Worm (Caenorhabditis elegans) whole organism, L3 larva: ENCODE data around the gene ptp-5.2.

Experiments used
- R02D3.7 ChIP-seq: fragments of 150-350 bp; optimal IDR thresholded peaks from 2 replicates; lab custom pipeline; 2014; ENCODE audit warnings: missing biosample characterization, missing genetic modification characterization
- ZK546.5 ChIP-seq: sonication (generic microtip); optimal IDR thresholded peaks from 2 replicates; lab custom pipeline; 2017; ENCODE audit warnings: missing biosample characterization, missing genetic modification characterization
- aly-2 ChIP-seq: fragments of 150-350 bp; optimal IDR thresholded peaks from 2 replicates; lab custom pipeline; 2014; ENCODE audit warnings: missing biosample characterization, missing genetic modification characterization
- ama-1 ChIP-seq: fragments of 150-350 bp; optimal IDR thresholded peaks from 2 replicates; lab custom pipeline; 2018
- ceh-16 ChIP-seq: sonication (generic microtip); optimal IDR thresholded peaks from 2 replicates; lab custom pipeline; 2017; ENCODE audit warnings: missing biosample characterization, missing genetic modification characterization
- ceh-28 ChIP-seq: fragments of 150-350 bp; optimal IDR thresholded peaks from 2 replicates; lab custom pipeline; 2014; ENCODE audit warnings: missing biosample characterization, missing genetic modification reagents, missing genetic modification characterization
- ceh-82 ChIP-seq: fragments of 150-350 bp; optimal IDR thresholded peaks from 2 replicates; lab custom pipeline; 2014; ENCODE audit warnings: missing biosample characterization, missing genetic modification characterization
- egl-27 ChIP-seq: sonication (generic microtip); optimal IDR thresholded peaks from 4 replicates; lab custom pipeline; 2017; ENCODE audit warnings: missing biosample characterization, missing genetic modification reagents, missing genetic modification characterization
- egl-5 ChIP-seq: fragments of 150-350 bp; optimal IDR thresholded peaks from 2 replicates; lab custom pipeline; 2017; ENCODE audit warnings: missing biosample characterization, missing genetic modification reagents, missing genetic modification characterization, inconsistent platforms
- elt-1 ChIP-seq: fragments of 150-350 bp; optimal IDR thresholded peaks from 2 replicates; lab custom pipeline; 2014; ENCODE audit warnings: missing biosample characterization, missing genetic modification characterization
- elt-2 ChIP-seq: sonication (generic microtip); optimal IDR thresholded peaks from 2 replicates; lab custom pipeline; 2016; ENCODE audit warnings: missing genetic modification reagents, mild to moderate bottlenecking, missing genetic modification characterization, missing compliant biosample characterization
- elt-3 ChIP-seq, 3 experiments: fragments of 150-350 bp in 1 of 3; sonication (generic microtip) in 2 of 3; optimal IDR thresholded peaks; 2 replicates in 2 of 3; 4 replicates in 1 of 3; lab custom pipeline; 2014 to 2017; ENCODE audit warnings: missing biosample characterization in 3 of 3, missing genetic modification characterization in 3 of 3
- eor-1 ChIP-seq, 2 experiments: fragments of 150-350 bp; optimal IDR thresholded peaks; 2 replicates each; lab custom pipeline; 2014 to 2018; ENCODE audit warnings: missing biosample characterization in 2 of 2, missing genetic modification characterization in 2 of 2
- fkh-10 ChIP-seq: sonication (generic microtip); optimal IDR thresholded peaks from 2 replicates; lab custom pipeline; 2017; ENCODE audit warnings: missing biosample characterization, missing genetic modification reagents, missing genetic modification characterization
- fkh-2 ChIP-seq: fragments of 150-350 bp; optimal IDR thresholded peaks from 2 replicates; lab custom pipeline; 2014; ENCODE audit warnings: missing biosample characterization, missing genetic modification reagents, missing genetic modification characterization
- fos-1 ChIP-seq: fragments of 150-350 bp; optimal IDR thresholded peaks from 2 replicates; lab custom pipeline; 2014; ENCODE audit warnings: missing biosample characterization, missing genetic modification characterization
- hmg-11 ChIP-seq: sonication (generic microtip); optimal IDR thresholded peaks from 2 replicates; lab custom pipeline; 2016; ENCODE audit warnings: missing genetic modification characterization, missing compliant biosample characterization
- jun-1 ChIP-seq: fragments of 150-350 bp; optimal IDR thresholded peaks from 2 replicates; lab custom pipeline; 2014; ENCODE audit warnings: missing biosample characterization, missing genetic modification reagents, missing genetic modification characterization
- lin-15B ChIP-seq: fragments of 150-350 bp; optimal IDR thresholded peaks from 2 replicates; lab custom pipeline; 2014; ENCODE audit warnings: missing biosample characterization, missing genetic modification characterization
- lin-39 ChIP-seq: fragments of 150-350 bp; optimal IDR thresholded peaks from 2 replicates; lab custom pipeline; 2018; ENCODE audit warnings: missing biosample characterization, missing genetic modification reagents, missing genetic modification characterization
- lsy-12 ChIP-seq: sonication (generic microtip); optimal IDR thresholded peaks from 2 replicates; lab custom pipeline; 2016; ENCODE audit warnings: mild to moderate bottlenecking, missing genetic modification characterization, missing compliant biosample characterization
- mdl-1 ChIP-seq: fragments of 150-350 bp; optimal IDR thresholded peaks from 2 replicates; lab custom pipeline; 2014; ENCODE audit warnings: missing biosample characterization, missing genetic modification characterization
- mml-1 ChIP-seq: fragments of 150-350 bp; sonication (generic microtip); optimal IDR thresholded peaks from 3 replicates; lab custom pipeline; 2014; ENCODE audit warnings: missing biosample characterization, missing genetic modification characterization
- nfya-1 ChIP-seq: sonication (generic microtip); optimal IDR thresholded peaks from 2 replicates; lab custom pipeline; 2017; ENCODE audit warnings: missing genetic modification characterization, mild to moderate bottlenecking, missing compliant biosample characterization, antibody characterized with exemption, moderate library complexity; ENCODE audit not compliant: insufficient read depth
- nhr-11 ChIP-seq: fragments of 150-350 bp; optimal IDR thresholded peaks from 2 replicates; lab custom pipeline; 2014; ENCODE audit warnings: missing biosample characterization, missing genetic modification characterization
- nhr-12 ChIP-seq: fragments of 150-350 bp; optimal IDR thresholded peaks from 2 replicates; lab custom pipeline; 2014; ENCODE audit warnings: missing biosample characterization, missing genetic modification characterization
- nhr-23 ChIP-seq: fragments of 150-350 bp; optimal IDR thresholded peaks from 2 replicates; lab custom pipeline; 2014; ENCODE audit warnings: missing biosample characterization, missing genetic modification reagents, missing genetic modification characterization
- nhr-237 ChIP-seq: fragments of 150-350 bp; optimal IDR thresholded peaks from 2 replicates; lab custom pipeline; 2014; ENCODE audit warnings: missing biosample characterization, missing genetic modification characterization
- nhr-25 ChIP-seq: sonication (generic microtip); optimal IDR thresholded peaks from 2 replicates; lab custom pipeline; 2017; ENCODE audit warnings: missing biosample characterization, missing genetic modification characterization
- nhr-28 ChIP-seq: fragments of 150-350 bp; optimal IDR thresholded peaks from 2 replicates; lab custom pipeline; 2014; ENCODE audit warnings: missing biosample characterization, missing genetic modification characterization
- nhr-43 ChIP-seq: sonication (generic microtip); optimal IDR thresholded peaks from 2 replicates; lab custom pipeline; 2016; ENCODE audit warnings: mild to moderate bottlenecking, missing genetic modification characterization, missing compliant biosample characterization; ENCODE audit not compliant: poor library complexity, severe bottlenecking
- nhr-76 ChIP-seq: fragments of 150-350 bp; sonication (generic microtip); optimal IDR thresholded peaks from 5 replicates; lab custom pipeline; 2014; ENCODE audit warnings: missing biosample characterization, missing genetic modification characterization
- nhr-77 ChIP-seq: fragments of 150-350 bp; optimal IDR thresholded peaks from 2 replicates; lab custom pipeline; 2014; ENCODE audit warnings: missing biosample characterization, missing genetic modification characterization
- pha-4 ChIP-seq: fragments of 150-350 bp; optimal IDR thresholded peaks from 2 replicates; lab custom pipeline; 2014; ENCODE audit warnings: missing biosample characterization, missing genetic modification reagents, missing genetic modification characterization
- pqm-1 ChIP-seq: fragments of 150-350 bp; optimal IDR thresholded peaks from 2 replicates; lab custom pipeline; 2017; ENCODE audit warnings: missing biosample characterization, missing genetic modification characterization, inconsistent platforms
- sea-2 ChIP-seq: fragments of 150-350 bp; sonication (generic microtip); optimal IDR thresholded peaks from 4 replicates; lab custom pipeline; 2014; ENCODE audit warnings: missing biosample characterization, missing genetic modification reagents, missing genetic modification characterization
- skn-1 ChIP-seq: fragments of 150-350 bp; optimal IDR thresholded peaks from 2 replicates; lab custom pipeline; 2014; ENCODE audit warnings: missing biosample characterization, missing genetic modification characterization
- snpc-4 ChIP-seq: fragments of 150-350 bp; optimal IDR thresholded peaks from 2 replicates; lab custom pipeline; 2014; ENCODE audit warnings: missing biosample characterization, missing genetic modification characterization
- tbx-2 ChIP-seq: sonication (generic microtip); optimal IDR thresholded peaks from 2 replicates; lab custom pipeline; 2016; ENCODE audit warnings: mild to moderate bottlenecking, missing genetic modification characterization, missing compliant biosample characterization
- unc-39 ChIP-seq: sonication (generic microtip); optimal IDR thresholded peaks from 4 replicates; lab custom pipeline; 2017; ENCODE audit warnings: missing biosample characterization, missing genetic modification characterization
- unc-62 ChIP-seq: fragments of 150-350 bp; sonication (generic microtip); optimal IDR thresholded peaks from 4 replicates; lab custom pipeline; 2014; ENCODE audit warnings: missing biosample characterization, missing genetic modification reagents, missing genetic modification characterization
- zag-1 ChIP-seq: fragments of 150-350 bp; optimal IDR thresholded peaks from 2 replicates; lab custom pipeline; 2014; ENCODE audit warnings: missing biosample characterization, missing genetic modification characterization
- ztf-11 ChIP-seq: fragments of 150-350 bp; optimal IDR thresholded peaks from 2 replicates; lab custom pipeline; 2014; ENCODE audit warnings: missing biosample characterization, missing genetic modification characterization
- ztf-4 ChIP-seq: fragments of 150-350 bp; optimal IDR thresholded peaks from 2 replicates; lab custom pipeline; 2014; ENCODE audit warnings: missing biosample characterization, missing genetic modification characterization

The ptp-5.2 gene

ce11 chrIV:14797354-14797753 is 36.6 kb upstream of the ptp-5.2 start, which contains the start of the genes Y57G11C.1147 and nuo-3:
TSS of gene Y57G11C.1147 (minus strand) at chrIV:14797514.
TSS of gene nuo-3 (minus strand) at chrIV:14797544.
- TF ChIP-seq ama-1 (lab: Kevin White, UChicago), result peak; percentile 18
- TF ChIP-seq ceh-16 (tag; lab: Kevin White, UChicago), result no peak
- peak; percentile 80 for TF ChIP-seq nfya-1 (tag; lab: Kevin White, UChicago)
- TF ChIP-seq lin-15B (tag; lab: Kevin White, UChicago), result peak; percentile 45
- TF ChIP-seq fos-1 (tag; lab: Kevin White, UChicago), result no peak
- TF ChIP-seq hmg-11 (tag; lab: Kevin White, UChicago), result peak; percentile 30
- peak; percentile 67 for TF ChIP-seq R02D3.7 (tag; lab: Kevin White, UChicago)
- peak; percentile 75 for TF ChIP-seq lin-39 (tag; lab: Kevin White, UChicago)
- TF ChIP-seq, all 47 proteins: peak for 6

ce11 chrIV:14795918-14796488 is 35.3 kb upstream of the ptp-5.2 start, which contains the start of gene coq-3:
TSS of gene coq-3 (minus strand) at chrIV:14796324.
- TF ChIP-seq nhr-43 (tag; lab: Kevin White, UChicago), result peak; percentile 15
- TF ChIP-seq nhr-12 (tag; lab: Kevin White, UChicago), result no peak
- no peak for TF ChIP-seq snpc-4 (tag; lab: Kevin White, UChicago)
- TF ChIP-seq nhr-25, result no peak
- TF ChIP-seq nhr-76 (tag; lab: Kevin White, UChicago), result no peak
- TF ChIP-seq pha-4 (tag; lab: Kevin White, UChicago), result no peak
- TF ChIP-seq ama-1 (lab: Kevin White, UChicago), result peak; percentile 83
- TF ChIP-seq hmg-11 (tag; lab: Kevin White, UChicago), result no peak
- TF ChIP-seq nhr-237 (tag; lab: Kevin White, UChicago), result no peak
- no peak for TF ChIP-seq elt-2
- TF ChIP-seq ZK546.5, result no peak
- no peak for TF ChIP-seq egl-27 (tag; lab: Kevin White, UChicago)
- no peak for TF ChIP-seq nhr-23 (tag; lab: Kevin White, UChicago)
- peak; percentile 5 for TF ChIP-seq ztf-4 (tag; lab: Kevin White, UChicago)
- no peak for TF ChIP-seq sea-2 (GFP tag; lab: Kevin White, UChicago)
- TF ChIP-seq aly-2 (tag; lab: Kevin White, UChicago), result no peak

ce11 chrIV:14793900-14794624 is 33.3 kb upstream of the ptp-5.2 start:
- TF ChIP-seq mdl-1 (tag; lab: Kevin White, UChicago), result peak; percentile 23
- peak; percentile 24 for TF ChIP-seq R02D3.7 (tag; lab: Kevin White, UChicago)
- peak; percentile 45 for TF ChIP-seq elt-2
- peak; percentile 70 for TF ChIP-seq ceh-28 (tag; lab: Kevin White, UChicago)
- TF ChIP-seq nfya-1 (tag; lab: Kevin White, UChicago), result peak; percentile 71
- no peak for TF ChIP-seq egl-27 (tag; lab: Kevin White, UChicago)
- TF ChIP-seq lin-39 (tag; lab: Kevin White, UChicago), result peak; percentile 15
- no peak for TF ChIP-seq nhr-12 (tag; lab: Kevin White, UChicago)
- no peak for TF ChIP-seq nhr-77 (tag; lab: Kevin White, UChicago)
- TF ChIP-seq zag-1 (tag; lab: Kevin White, UChicago), result no peak
- no peak for TF ChIP-seq nhr-28 (tag; lab: Kevin White, UChicago)
- TF ChIP-seq elt-1, result peak; percentile 5
- TF ChIP-seq fkh-2 (tag; lab: Kevin White, UChicago), result no peak
- no peak for TF ChIP-seq skn-1 (tag; lab: Kevin White, UChicago)
- peak; percentile 55 for TF ChIP-seq ama-1 (lab: Kevin White, UChicago)
- no peak for TF ChIP-seq eor-1 (tag; optimal IDR thresholded peaks at IDR 0.05; lab: Kevin White, UChicago)
- no peak for TF ChIP-seq mml-1 (tag; lab: Kevin White, UChicago)
- no peak for TF ChIP-seq unc-62 (GFP tag; lab: Kevin White, UChicago)
- TF ChIP-seq sea-2 (GFP tag; lab: Kevin White, UChicago), result peak; percentile 97
- no peak for TF ChIP-seq egl-5 (tag; lab: Kevin White, UChicago)
- no peak for TF ChIP-seq aly-2 (tag; lab: Kevin White, UChicago)
- no peak for TF ChIP-seq fos-1 (tag; lab: Kevin White, UChicago)
- no peak for TF ChIP-seq ZK546.5
- TF ChIP-seq nhr-237 (tag; lab: Kevin White, UChicago), result no peak
- no peak for TF ChIP-seq ztf-11
- no peak for TF ChIP-seq snpc-4 (tag; lab: Kevin White, UChicago)
- TF ChIP-seq ztf-4 (tag; lab: Kevin White, UChicago), result peak; percentile 28
- no peak for TF ChIP-seq ceh-82 (tag; lab: Kevin White, UChicago)
- no peak for TF ChIP-seq unc-39 (tag; lab: Kevin White, UChicago)
- TF ChIP-seq jun-1, result peak; percentile 21
- TF ChIP-seq lsy-12 (tag; lab: Kevin White, UChicago), result peak; percentile 59
- TF ChIP-seq elt-3 (tag; optimal IDR thresholded peaks at IDR 0.05; lab: Kevin White, UChicago), result no peak
- peak; percentile 60 for TF ChIP-seq pha-4 (tag; lab: Kevin White, UChicago)
- peak; percentile 17 for TF ChIP-seq pqm-1 (tag; lab: Kevin White, UChicago)
- TF ChIP-seq hmg-11 (tag; lab: Kevin White, UChicago), result peak; percentile 48
- TF ChIP-seq tbx-2 (tag; lab: Kevin White, UChicago), result no peak
- peak; percentile 12 for TF ChIP-seq nhr-43 (tag; lab: Kevin White, UChicago)
- no peak for TF ChIP-seq nhr-11 (tag; lab: Kevin White, UChicago)
- TF ChIP-seq fkh-10 (GFP tag; lab: Kevin White, UChicago), result no peak
